Worm (Caenorhabditis elegans) whole organism, L4/young adult: Measurements from ENCODE around the gene glb-21.
"Not testable (repeated sequence)": the region's sequence is repeated elsewhere in the genome, so short reads cannot be mapped to it uniquely, and the experiment has no call there.

Experiments used
- W03F9.2 ChIP-seq: fragments of 150-350 bp; optimal IDR thresholded peaks from 2 replicates; lab custom pipeline; 2014; ENCODE audit warnings: missing biosample characterization, missing genetic modification characterization
- dao-5 ChIP-seq: sonication (generic microtip); optimal IDR thresholded peaks from 2 replicates; lab custom pipeline; 2016; ENCODE audit warnings: missing genotype, missing genetic modification characterization, moderate library complexity, missing compliant biosample characterization
- him-1 ChIP-seq: sonication (generic microtip); optimal IDR thresholded peaks from 2 replicates; lab custom pipeline; 2016; ENCODE audit warnings: missing genotype, missing genetic modification reagents, missing genetic modification characterization, missing compliant biosample characterization

glb-21 gene

ce11 chrIV:10711729-10712128 is at the start of gene glb-21:
glb-21 (minus strand) TSS chrIV:10711794.
- TF ChIP-seq dao-5 = no peak
- TF ChIP-seq W03F9.2 (tag; lab: Kevin White, UChicago) = no peak
- no peak for TF ChIP-seq him-1 (tag; lab: Kevin White, UChicago)

- TF ChIP-seq W03F9.2 (tag; lab: Kevin White, UChicago) (no peak), him-1 (tag; lab: Kevin White, UChicago) (no peak), dao-5 (no peak)
Measured at ce11 chrIV:10761344-10761743, 49.8 kb upstream of the glb-21 start, which contains the start of gene ugt-54. ugt-54 (plus strand) TSS chrIV:10761698.

- TF ChIP-seq dao-5 (no peak), W03F9.2 (tag; lab: Kevin White, UChicago) (no peak)
Measured at ce11 chrIV:10757616-10758193, 46.1 kb upstream of the glb-21 start, which contains the start of the genes T25B9.4 and T25B9.6. T25B9.4 (minus strand) TSS chrIV:10757716. T25B9.6 (plus strand) TSS chrIV:10758143.

ce11 chrIV:10754685-10755084 is 43.1 kb upstream of the glb-21 start, which contains the start of gene T25B9.5:
T25B9.5 (minus strand) TSS chrIV:10754785.
- TF ChIP-seq him-1 (tag; lab: Kevin White, UChicago) = no peak
- TF ChIP-seq dao-5 = no peak
- TF ChIP-seq W03F9.2 (tag; lab: Kevin White, UChicago) = no peak

ce11 chrIV:10751740-10752139 is 40.1 kb upstream of the glb-21 start, which contains the start of gene T25B9.2:
T25B9.2 (minus strand) TSS chrIV:10751840.
- TF ChIP-seq W03F9.2 (tag; lab: Kevin White, UChicago); him-1 (tag; lab: Kevin White, UChicago); dao-5: not testable (repeated sequence)

- TF ChIP-seq him-1 (tag; lab: Kevin White, UChicago) = no peak
- no peak for TF ChIP-seq W03F9.2 (tag; lab: Kevin White, UChicago)
- no peak for TF ChIP-seq dao-5
Measured at ce11 chrIV:10750041-10750440, 38.4 kb upstream of the glb-21 start, which contains the start of gene T25B9.1. T25B9.1 (minus strand) TSS chrIV:10750141.

- TF ChIP-seq W03F9.2 (tag; lab: Kevin White, UChicago) (no peak), him-1 (tag; lab: Kevin White, UChicago) (no peak), dao-5 (no peak)
Measured at ce11 chrIV:10745332-10745731, 33.7 kb upstream of the glb-21 start.

- TF ChIP-seq him-1 (tag; lab: Kevin White, UChicago) (no peak), W03F9.2 (tag; lab: Kevin White, UChicago) (no peak), dao-5 (no peak)
Measured at ce11 chrIV:10744475-10744874, 32.9 kb upstream of the glb-21 start, which contains the start of gene T25B9.3. T25B9.3 (plus strand) TSS chrIV:10744775.

- TF ChIP-seq W03F9.2 (tag; lab: Kevin White, UChicago) = no peak
- TF ChIP-seq dao-5 = no peak
- TF ChIP-seq him-1 (tag; lab: Kevin White, UChicago) = no peak
Measured at ce11 chrIV:10738328-10738727, 26.7 kb upstream of the glb-21 start, which contains the start of gene ssp-34. ssp-34 (minus strand) TSS chrIV:10738602.

ce11 chrIV:10737011-10737553 is 25.5 kb upstream of the glb-21 start, which contains the start of gene grl-21:
grl-21 (plus strand) TSS chrIV:10737474.
- TF ChIP-seq W03F9.2 (tag; lab: Kevin White, UChicago) (no peak), him-1 (tag; lab: Kevin White, UChicago) (no peak), dao-5 (no peak)

ce11 chrIV:10734527-10735436 is 23.2 kb upstream of the glb-21 start, which contains the start of the genes orc-5 and cyb-1:
orc-5 (minus strand) TSS chrIV:10734588.
cyb-1 (plus strand) TSS chrIV:10735216.
- TF ChIP-seq dao-5 = no peak
- TF ChIP-seq W03F9.2 (tag; lab: Kevin White, UChicago) = peak; percentile 22

- TF ChIP-seq him-1 (tag; lab: Kevin White, UChicago) (no peak), W03F9.2 (tag; lab: Kevin White, UChicago) (no peak), dao-5 (no peak)
Measured at ce11 chrIV:10727734-10728133, 16.1 kb upstream of the glb-21 start, which contains the start of gene ZC168.2. ZC168.2 (plus strand) TSS chrIV:10728034.

ce11 chrIV:10718865-10719264 is 7.3 kb upstream of the glb-21 start:
- TF ChIP-seq him-1 (tag; lab: Kevin White, UChicago) = no peak
- TF ChIP-seq dao-5 = no peak
- no peak for TF ChIP-seq W03F9.2 (tag; lab: Kevin White, UChicago)
